Worm (Caenorhabditis elegans) whole organism, young adult: ENCODE data around the gene C27H6.8.
A peak's percentile ranks its signal among the peaks of the same experiment; 100 is the strongest.

Source experiments
- B0019.2 ChIP-seq: fragments of 200-800 bp; sonication (Bioruptor generic); conservative IDR thresholded peaks from 2 replicates; pipeline ENCODE4 v1.3.6; 2022; ENCODE audit warnings: missing genetic modification reagents, missing genetic modification characterization, missing compliant biosample characterization
- B0035.1 ChIP-seq: sonication (generic microtip); optimal IDR thresholded peaks from 2 replicates; lab custom pipeline; 2016; ENCODE audit warnings: missing genetic modification characterization, mild to moderate bottlenecking, missing compliant biosample characterization, missing genotype, missing genetic modification reagents
- B0336.3 ChIP-seq: fragments of 200-800 bp; sonication (Bioruptor generic); IDR thresholded peaks from 2 replicates; pipeline ENCODE4 v1.3.6; 2022; ENCODE audit warnings: missing genetic modification characterization, missing compliant biosample characterization
- D2030.7 ChIP-seq: fragments of 200-800 bp; sonication (Bioruptor generic); IDR thresholded peaks from 2 replicates; pipeline ENCODE4 v1.3.6; 2022; ENCODE audit warnings: missing genetic modification reagents, missing genetic modification characterization, missing compliant biosample characterization
- F10E7.11 ChIP-seq: sonication (generic microtip); optimal IDR thresholded peaks from 2 replicates; lab custom pipeline; 2017; ENCODE audit warnings: mild to moderate bottlenecking, missing genetic modification characterization, moderate library complexity, missing compliant biosample characterization
- F33H1.4 ChIP-seq: fragments of 200-800 bp; sonication (Bioruptor generic); IDR thresholded peaks from 2 replicates; pipeline ENCODE4 v1.3.6; 2022; ENCODE audit warnings: missing genetic modification reagents, missing genetic modification characterization, missing compliant biosample characterization
- F57A8.1 ChIP-seq: fragments of 200-800 bp; sonication (Bioruptor generic); optimal IDR thresholded peaks from 2 replicates; lab custom pipeline; 2018; ENCODE audit warnings: mild to moderate bottlenecking, missing genetic modification characterization, moderate library complexity, missing compliant biosample characterization
- F57C9.4 ChIP-seq: sonication (generic microtip); optimal IDR thresholded peaks from 2 replicates; lab custom pipeline; 2017; ENCODE audit warnings: mild to moderate bottlenecking, missing genetic modification characterization, missing compliant biosample characterization
- Y53G8AR.9 ChIP-seq: fragments of 200-800 bp; sonication (Bioruptor generic); conservative IDR thresholded peaks from 2 replicates; pipeline ENCODE4 v1.3.6; 2022; ENCODE audit warnings: missing genetic modification reagents, missing genetic modification characterization, missing compliant biosample characterization
- Y56A3A.18 ChIP-seq: fragments of 200-800 bp; sonication (Bioruptor generic); IDR thresholded peaks from 2 replicates; pipeline ENCODE4 v1.3.6; 2022; ENCODE audit warnings: missing genetic modification reagents, missing genetic modification characterization, missing compliant biosample characterization
- Y95B8A.8 ChIP-seq: fragments of 200-800 bp; sonication (Bioruptor generic); IDR thresholded peaks from 2 replicates; pipeline ENCODE4 v1.3.6; 2022; ENCODE audit warnings: missing genetic modification reagents, missing genetic modification characterization, missing compliant biosample characterization
- attf-5 ChIP-seq: fragments of 200-800 bp; sonication (Bioruptor generic); optimal IDR thresholded peaks from 2 replicates; lab custom pipeline; 2018; ENCODE audit warnings: mild to moderate bottlenecking, missing genetic modification characterization, missing compliant biosample characterization
- ccch-3 ChIP-seq: fragments of 200-800 bp; sonication (Bioruptor generic); optimal IDR thresholded peaks from 2 replicates; lab custom pipeline; 2018; ENCODE audit warnings: mild to moderate bottlenecking, missing genetic modification characterization, missing compliant biosample characterization
- ceh-40 ChIP-seq: fragments of 200-800 bp; sonication (Bioruptor generic); IDR thresholded peaks from 2 replicates; pipeline ENCODE4 v1.3.6; 2022; ENCODE audit warnings: missing genetic modification characterization, missing compliant biosample characterization
- die-1 ChIP-seq: sonication (generic microtip); optimal IDR thresholded peaks from 2 replicates; lab custom pipeline; 2016; ENCODE audit warnings: missing genotype, mild to moderate bottlenecking, missing genetic modification characterization, missing compliant biosample characterization
- dpff-1 ChIP-seq: sonication (generic microtip); optimal IDR thresholded peaks from 2 replicates; lab custom pipeline; 2017; ENCODE audit warnings: mild to moderate bottlenecking, missing genetic modification characterization, missing compliant biosample characterization
- egrh-3 ChIP-seq: fragments of 200-800 bp; sonication (Bioruptor generic); IDR thresholded peaks from 2 replicates; pipeline ENCODE4 v1.3.6; 2022; ENCODE audit warnings: missing genetic modification reagents, missing genetic modification characterization, missing compliant biosample characterization
- fkh-3 ChIP-seq: sonication (generic microtip); optimal IDR thresholded peaks from 2 replicates; lab custom pipeline; 2016; ENCODE audit warnings: mild to moderate bottlenecking, missing genetic modification characterization, missing compliant biosample characterization
- him-1 ChIP-seq: sonication (generic microtip); optimal IDR thresholded peaks from 2 replicates; lab custom pipeline; 2016; ENCODE audit warnings: missing genotype, missing genetic modification reagents, missing genetic modification characterization, missing compliant biosample characterization
- hlh-12 ChIP-seq: sonication (generic microtip); optimal IDR thresholded peaks from 2 replicates; lab custom pipeline; 2016; ENCODE audit warnings: missing genetic modification characterization, missing compliant biosample characterization
- hmg-20 ChIP-seq: fragments of 200-800 bp; sonication (Bioruptor generic); IDR thresholded peaks from 2 replicates; pipeline ENCODE4 v1.3.6; 2022; ENCODE audit warnings: missing genetic modification reagents, missing genetic modification characterization, missing compliant biosample characterization
- lin-35 ChIP-seq, 3 experiments: fragments of 150-350 bp in 2 of 3; sonication (generic microtip) in 1 of 3; optimal IDR thresholded peaks; 2 replicates each; lab custom pipeline; 2014 to 2018; ENCODE audit warnings: missing biosample characterization in 3 of 3, missing genetic modification characterization in 3 of 3, missing genetic modification reagents in 3 of 3
- lir-1 ChIP-seq: fragments of 200-800 bp; sonication (Bioruptor generic); conservative IDR thresholded peaks from 2 replicates; pipeline ENCODE4 v1.3.6; 2022; ENCODE audit warnings: missing genetic modification reagents, missing genetic modification characterization, missing compliant biosample characterization
- lsl-1 ChIP-seq: fragments of 200-800 bp; sonication (Bioruptor generic); optimal IDR thresholded peaks from 2 replicates; lab custom pipeline; 2018; ENCODE audit warnings: mild to moderate bottlenecking, missing genetic modification characterization, moderate library complexity, missing compliant biosample characterization
- madf-10 ChIP-seq: sonication (generic microtip); optimal IDR thresholded peaks from 2 replicates; lab custom pipeline; 2016; ENCODE audit warnings: mild to moderate bottlenecking, missing genetic modification characterization, missing compliant biosample characterization
- madf-8 ChIP-seq: fragments of 200-800 bp; sonication (Bioruptor generic); conservative IDR thresholded peaks from 2 replicates; pipeline ENCODE4 v1.3.6; 2022; ENCODE audit warnings: missing genetic modification reagents, missing genetic modification characterization, missing compliant biosample characterization
- mel-28 ChIP-seq: sonication (generic microtip); optimal IDR thresholded peaks from 2 replicates; lab custom pipeline; 2016; ENCODE audit warnings: borderline replicate concordance, mild to moderate bottlenecking, missing genetic modification characterization, missing compliant biosample characterization
- nhr-179 ChIP-seq: sonication (generic microtip); optimal IDR thresholded peaks from 2 replicates; lab custom pipeline; 2016; ENCODE audit warnings: mild to moderate bottlenecking, missing genetic modification characterization, missing compliant biosample characterization
- nhr-27 ChIP-seq: fragments of 200-800 bp; sonication (Bioruptor generic); optimal IDR thresholded peaks from 2 replicates; lab custom pipeline; 2018; ENCODE audit warnings: mild to moderate bottlenecking, missing genetic modification characterization, moderate library complexity, missing compliant biosample characterization
- nhr-80 ChIP-seq: sonication (generic microtip); optimal IDR thresholded peaks from 2 replicates; lab custom pipeline; 2016; ENCODE audit warnings: missing genetic modification characterization, missing compliant biosample characterization
- rcor-1 ChIP-seq: fragments of 200-800 bp; sonication (Bioruptor generic); IDR thresholded peaks from 2 replicates; pipeline ENCODE4 v1.3.6; 2022; ENCODE audit warnings: missing genetic modification reagents, missing genetic modification characterization, missing compliant biosample characterization
- rpc-1 ChIP-seq, 2 experiments: fragments of 150-350 bp in 1 of 2; sonication (generic microtip) in 1 of 2; optimal IDR thresholded peaks; 2 replicates each; lab custom pipeline; 2014 to 2018; ENCODE audit warnings: missing biosample characterization in 1 of 2, missing genetic modification characterization in 1 of 2, missing genetic modification reagents in 1 of 2, missing genotype in 1 of 2
- sdz-38 ChIP-seq: sonication (generic microtip); optimal IDR thresholded peaks from 2 replicates; lab custom pipeline; 2016; ENCODE audit warnings: missing genotype, missing genetic modification characterization, missing compliant biosample characterization
- sea-2 ChIP-seq: fragments of 200-800 bp; sonication (Bioruptor generic); IDR thresholded peaks from 2 replicates; pipeline ENCODE4 v1.3.6; 2022; ENCODE audit warnings: missing genetic modification characterization, missing compliant biosample characterization
- snpc-3.4 ChIP-seq: sonication (generic microtip); optimal IDR thresholded peaks from 2 replicates; lab custom pipeline; 2017; ENCODE audit warnings: missing genetic modification characterization, mild to moderate bottlenecking, missing compliant biosample characterization, antibody characterized with exemption, moderate library complexity, missing genotype, missing genetic modification reagents
- somi-1 ChIP-seq: fragments of 200-800 bp; sonication (Bioruptor generic); optimal IDR thresholded peaks from 2 replicates; lab custom pipeline; 2018; ENCODE audit warnings: mild to moderate bottlenecking, missing genetic modification characterization, missing compliant biosample characterization
- xnd-1 ChIP-seq: sonication (generic microtip); optimal IDR thresholded peaks from 2 replicates; lab custom pipeline; 2016; ENCODE audit warnings: missing genotype, missing genetic modification reagents, missing genetic modification characterization, missing compliant biosample characterization
- zfh-2 ChIP-seq: fragments of 200-800 bp; sonication (Bioruptor generic); conservative IDR thresholded peaks from 2 replicates; pipeline ENCODE4 v1.3.6; 2022; ENCODE audit warnings: missing genetic modification reagents, missing genetic modification characterization, missing compliant biosample characterization
- ztf-18 ChIP-seq: sonication (generic microtip); optimal IDR thresholded peaks from 2 replicates; lab custom pipeline; 2016; ENCODE audit warnings: missing genotype, mild to moderate bottlenecking, missing genetic modification characterization, missing compliant biosample characterization
- ztf-25 ChIP-seq: fragments of 200-800 bp; sonication (Bioruptor generic); IDR thresholded peaks from 2 replicates; pipeline ENCODE4 v1.3.6; 2022; ENCODE audit warnings: missing genetic modification reagents, missing genetic modification characterization, missing compliant biosample characterization

The C27H6.8 gene

DNA sequence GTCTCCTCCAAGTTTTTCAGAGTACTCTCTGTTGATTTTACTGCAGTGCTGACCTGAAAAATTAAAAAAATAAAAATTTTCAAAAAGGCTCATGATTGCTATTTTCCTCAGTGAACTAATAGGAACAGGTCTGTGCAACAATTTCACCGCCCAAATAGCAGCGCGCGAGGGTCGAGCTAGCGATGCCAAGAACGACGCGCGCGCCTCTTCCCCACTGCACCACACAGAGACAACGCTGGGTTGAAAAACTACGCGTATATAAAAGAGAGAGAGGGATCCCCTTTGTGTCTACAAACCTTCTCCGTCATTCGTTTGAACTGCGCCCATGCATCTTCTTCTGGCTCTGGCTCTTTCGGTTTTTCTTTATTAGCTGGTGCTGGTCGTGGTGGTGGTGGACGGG is 17.5 kb downstream of the C27H6.8 start (continued):
- TF ChIP-seq him-1 (tag; lab: Kevin White, UChicago), result peak; percentile 97
- TF ChIP-seq hmg-20 (GFP tag; lab: Robert Waterston, UW), result peak; percentile 90
- TF ChIP-seq lir-1 (GFP tag; lab: Robert Waterston, UW), result peak; percentile 42; the same call in 1 of the 2 replicates
- peak; percentile 69 for TF ChIP-seq nhr-179 (tag; lab: Kevin White, UChicago)
- TF ChIP-seq B0336.3 (GFP tag; lab: Robert Waterston, UW), result peak; percentile 86
- peak; percentile 85 for TF ChIP-seq attf-5 (GFP tag; lab: Kevin White, UChicago)
- TF ChIP-seq madf-8 (GFP tag; lab: Robert Waterston, UW), result 0 out of 2 replicates have a peak, but pooled peaks have one; percentile 16
- peak; percentile 84 for TF ChIP-seq F10E7.11 (tag; lab: Kevin White, UChicago)
- peak; percentile 85 for TF ChIP-seq madf-10 (tag; lab: Kevin White, UChicago)
- TF ChIP-seq mel-28 (tag; lab: Kevin White, UChicago), result peak; percentile 45
- peak; percentile 85 for TF ChIP-seq somi-1 (GFP tag; lab: Kevin White, UChicago)
- peak; percentile 98 for TF ChIP-seq F57A8.1 (GFP tag; lab: Kevin White, UChicago)
- 0 out of 2 replicates have a peak, but pooled peaks have one; percentile 33 for TF ChIP-seq F33H1.4 (GFP tag; lab: Robert Waterston, UW)
- TF ChIP-seq dpff-1 (tag; lab: Kevin White, UChicago), result peak; percentile 42
- peak; percentile 94 for TF ChIP-seq fkh-3 (tag; lab: Kevin White, UChicago)
- 0 out of 2 replicates have a peak, but pooled peaks have one; percentile 80 for TF ChIP-seq Y95B8A.8
- TF ChIP-seq xnd-1, result peak; percentile 16
- TF ChIP-seq zfh-2, result peak; percentile 92
- TF ChIP-seq rcor-1 (GFP tag; lab: Robert Waterston, UW), result peak; percentile 69
- peak; percentile 84 for TF ChIP-seq snpc-3.4 (tag; lab: Kevin White, UChicago)
- 0 out of 2 replicates have a peak, but pooled peaks have one; percentile 35 for TF ChIP-seq Y53G8AR.9 (GFP tag; lab: Robert Waterston, UW)
- TF ChIP-seq ztf-25, result peak; percentile 95
- TF ChIP-seq lsl-1 (GFP tag; lab: Kevin White, UChicago), result peak; percentile 53
- peak; percentile 74 for TF ChIP-seq hlh-12 (tag; lab: Kevin White, UChicago)
- TF ChIP-seq sdz-38, result peak; percentile 48
- peak; percentile 89 for TF ChIP-seq B0035.1 (tag; lab: Kevin White, UChicago)
- peak; percentile 49 for TF ChIP-seq ccch-3 (GFP tag; lab: Kevin White, UChicago)
- TF ChIP-seq lin-35 (GFP tag; optimal IDR thresholded peaks at IDR 0.05; lab: Kevin White, UChicago), result peak in 2 of 3 experiments; percentile 35 to 70
- peak; percentile 74; the same call in 1 of the 2 replicates for TF ChIP-seq sea-2
- TF ChIP-seq egrh-3 (GFP tag; lab: Robert Waterston, UW), result peak; percentile 63
- TF ChIP-seq nhr-80 (tag; lab: Kevin White, UChicago), result peak; percentile 56
- TF ChIP-seq rpc-1 (optimal IDR thresholded peaks at IDR 0.05; lab: Kevin White, UChicago), result peak; percentile 99
- TF ChIP-seq rpc-1 (tag; optimal IDR thresholded peaks at IDR 0.05; lab: Kevin White, UChicago), result peak; percentile 99
- TF ChIP-seq ztf-18 (tag; lab: Kevin White, UChicago), result peak; percentile 85
- peak; percentile 81; the same call in 1 of the 2 replicates for TF ChIP-seq ceh-40 (GFP tag; lab: Robert Waterston, UW)
- peak; percentile 57 for TF ChIP-seq nhr-27 (tag; lab: Kevin White, UChicago)
- no peak for TF ChIP-seq B0019.2
- TF ChIP-seq F57C9.4, result peak; percentile 20
- TF ChIP-seq die-1 (tag; lab: Kevin White, UChicago), result peak; percentile 97
- peak; percentile 93 for TF ChIP-seq Y56A3A.18
- peak; percentile 58 for TF ChIP-seq D2030.7 (GFP tag; lab: Robert Waterston, UW)
